Worm (Caenorhabditis elegans) whole organism, late embryonic: ENCODE data around the gene zhit-1.

Experiments used
- ahr-1 ChIP-seq: sonication (generic microtip); optimal IDR thresholded peaks from 2 replicates; lab custom pipeline; 2016; ENCODE audit warnings: missing genetic modification characterization, missing compliant biosample characterization
- ama-1 ChIP-seq: fragments of 150-350 bp; optimal IDR thresholded peaks from 2 replicates; lab custom pipeline; 2014
- ceh-14 ChIP-seq: sonication (generic microtip); optimal IDR thresholded peaks from 2 replicates; lab custom pipeline; 2016; ENCODE audit warnings: missing genotype, missing genetic modification characterization, missing compliant biosample characterization
- ceh-6 ChIP-seq: fragments of 200-800 bp; sonication (Bioruptor generic); optimal IDR thresholded peaks from 2 replicates; lab custom pipeline; 2018; ENCODE audit warnings: mild to moderate bottlenecking, missing genetic modification characterization, missing compliant biosample characterization
- dmd-4 ChIP-seq: sonication (generic microtip); optimal IDR thresholded peaks from 2 replicates; lab custom pipeline; 2016; ENCODE audit warnings: borderline replicate concordance, missing genetic modification characterization, missing compliant biosample characterization
- madf-2 ChIP-seq: sonication (generic microtip); optimal IDR thresholded peaks from 2 replicates; lab custom pipeline; 2017; ENCODE audit warnings: missing genetic modification characterization, missing compliant biosample characterization
- nfya-1 ChIP-seq: sonication (generic microtip); optimal IDR thresholded peaks from 2 replicates; lab custom pipeline; 2017; ENCODE audit warnings: missing genetic modification characterization, mild to moderate bottlenecking, missing compliant biosample characterization, antibody characterized with exemption, moderate library complexity
- pag-3 ChIP-seq: sonication (generic microtip); optimal IDR thresholded peaks from 2 replicates; lab custom pipeline; 2016; ENCODE audit warnings: missing compliant biosample characterization, missing genetic modification characterization, borderline replicate concordance
- pqm-1 ChIP-seq: sonication (generic microtip); optimal IDR thresholded peaks from 2 replicates; lab custom pipeline; 2016; ENCODE audit warnings: missing genetic modification characterization, missing compliant biosample characterization
- sox-4 ChIP-seq: sonication (generic microtip); optimal IDR thresholded peaks from 2 replicates; lab custom pipeline; 2017; ENCODE audit warnings: mild to moderate bottlenecking, missing genetic modification characterization, inconsistent platforms, missing compliant biosample characterization
- tbx-2 ChIP-seq: sonication (generic microtip); optimal IDR thresholded peaks from 2 replicates; lab custom pipeline; 2016; ENCODE audit warnings: missing genetic modification characterization, missing compliant biosample characterization
- unc-86 ChIP-seq: sonication (generic microtip); optimal IDR thresholded peaks from 2 replicates; lab custom pipeline; 2016; ENCODE audit warnings: missing genetic modification characterization, missing compliant biosample characterization
- zip-5 ChIP-seq: sonication (generic microtip); optimal IDR thresholded peaks from 2 replicates; lab custom pipeline; 2016; ENCODE audit warnings: missing genetic modification characterization, missing compliant biosample characterization

DNA sequence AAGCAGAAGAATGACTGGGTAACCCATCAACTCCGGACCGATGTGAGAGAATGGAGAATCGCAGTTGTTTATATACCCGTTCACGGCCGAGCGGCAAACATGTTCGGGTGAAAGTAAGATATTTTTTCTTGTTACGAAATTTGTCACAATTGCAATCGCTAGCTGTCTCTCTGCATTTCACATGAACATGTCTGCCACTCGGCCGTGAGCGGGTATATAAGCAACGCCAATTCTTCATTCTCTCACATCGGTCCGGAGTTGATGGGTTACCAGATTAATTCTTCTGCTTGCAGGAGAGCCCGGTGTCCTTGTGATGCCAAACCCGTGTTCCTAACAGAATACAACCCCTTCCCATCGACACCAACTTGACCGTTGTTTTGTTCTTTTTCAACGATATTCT is 9.3 kb downstream of the zhit-1 start:
- TF ChIP-seq dmd-4 (tag; lab: Kevin White, UChicago): no peak
- TF ChIP-seq ceh-14 (tag; lab: Kevin White, UChicago): no peak
- no peak for TF ChIP-seq ama-1
- TF ChIP-seq ceh-6 (GFP tag; lab: Kevin White, UChicago): no peak
- TF ChIP-seq madf-2: no peak
- no peak for TF ChIP-seq pag-3 (tag; lab: Kevin White, UChicago)
- no peak for TF ChIP-seq ahr-1
- TF ChIP-seq zip-5 (tag; lab: Kevin White, UChicago): no peak
- TF ChIP-seq tbx-2 (tag; lab: Kevin White, UChicago): no peak
- TF ChIP-seq nfya-1 (tag; lab: Kevin White, UChicago): no peak
- no peak for TF ChIP-seq sox-4 (tag; lab: Kevin White, UChicago)
- TF ChIP-seq pqm-1 (tag; lab: Kevin White, UChicago): no peak
- TF ChIP-seq unc-86 (tag; lab: Kevin White, UChicago): no peak
